Fruit fly (Drosophila melanogaster) whole organism, wandering third instar larva: ENCODE results near the gene CG40485.

Experiments used
- Abd-B ChIP-seq: fragments of >200 bp; optimal IDR thresholded peaks from 2 replicates; lab custom pipeline; 2017; ENCODE audit warnings: missing biosample characterization, missing genetic modification characterization
- CG32264 ChIP-seq: fragments of 200-800 bp; sonication (Bioruptor generic); optimal IDR thresholded peaks from 2 replicates; lab custom pipeline; 2016; ENCODE audit warnings: missing biosample characterization, missing genetic modification characterization
- CG9705 ChIP-seq: fragments of 200-800 bp; sonication (Bioruptor generic); optimal IDR thresholded peaks from 2 replicates; lab custom pipeline; 2018; ENCODE audit warnings: missing biosample characterization, mild to moderate bottlenecking, missing genetic modification characterization
- Dfd ChIP-seq: fragments of >200 bp; optimal IDR thresholded peaks from 2 replicates; lab custom pipeline; 2017; ENCODE audit warnings: missing biosample characterization, missing genetic modification characterization
- Dif ChIP-seq: fragments of 200-275, 200-300 bp; sonication (Bioruptor generic); optimal IDR thresholded peaks from 2 replicates; lab custom pipeline; 2018; ENCODE audit warnings: missing biosample characterization, missing genetic modification characterization; ENCODE audit not compliant: partially characterized antibody
- GATAd ChIP-seq: sonication (Bioruptor generic); optimal IDR thresholded peaks from 2 replicates; lab custom pipeline; 2016; ENCODE audit warnings: missing biosample characterization, missing genetic modification characterization
- HLH106 ChIP-seq: fragments of 200-800 bp; optimal IDR thresholded peaks from 3 replicates; lab custom pipeline; 2019; ENCODE audit warnings: missing biosample characterization, mild to moderate bottlenecking, missing genetic modification characterization, moderate library complexity
- Hnf4 ChIP-seq: fragments of 200-800 bp; sonication (Bioruptor generic); optimal IDR thresholded peaks from 2 replicates; lab custom pipeline; 2016; ENCODE audit warnings: missing biosample characterization, mild to moderate bottlenecking, missing genetic modification characterization
- Hr78 ChIP-seq: fragments of >200 bp; optimal IDR thresholded peaks from 2 replicates; lab custom pipeline; 2017; ENCODE audit warnings: missing biosample characterization, missing genetic modification characterization
- Hr83 ChIP-seq: fragments of 200-300 bp; sonication (Bioruptor generic); optimal IDR thresholded peaks from 2 replicates; lab custom pipeline; 2016; ENCODE audit warnings: missing biosample characterization, mild to moderate bottlenecking, missing genetic modification characterization, moderate library complexity; ENCODE audit not compliant: poor library complexity, severe bottlenecking
- Jra ChIP-seq: sonication (Bioruptor generic); optimal IDR thresholded peaks from 2 replicates; lab custom pipeline; 2016; ENCODE audit warnings: missing biosample characterization, missing genetic modification characterization
- Mio ChIP-seq: sonication (Bioruptor generic); optimal IDR thresholded peaks from 2 replicates; lab custom pipeline; 2016; ENCODE audit warnings: missing biosample characterization, missing genetic modification characterization
- Myc ChIP-seq: fragments of >200 bp; optimal IDR thresholded peaks from 2 replicates; lab custom pipeline; 2017
- N ChIP-seq: fragments of >200 bp; optimal IDR thresholded peaks from 2 replicates; lab custom pipeline; 2018; ENCODE audit warnings: missing biosample characterization, missing external identifiers, missing genetic modification characterization
- OdsH ChIP-seq: fragments of 200-800 bp; sonication (Bioruptor generic); optimal IDR thresholded peaks from 2 replicates; lab custom pipeline; 2016; ENCODE audit warnings: missing biosample characterization, mild to moderate bottlenecking, missing genetic modification characterization
- Rel ChIP-seq, 2 experiments: fragments of 200-800 bp; sonication (Bioruptor generic) in 1 of 2; optimal IDR thresholded peaks; 2 replicates in 1 of 2; 3 replicates in 1 of 2; lab custom pipeline; 2016 to 2019; ENCODE audit warnings: mild to moderate bottlenecking in 2 of 2, missing biosample characterization in 2 of 2, missing genetic modification characterization in 2 of 2, moderate library complexity in 1 of 2
- Sp1 ChIP-seq: fragments of 200-800 bp; sonication (Bioruptor generic); optimal IDR thresholded peaks from 3 replicates; lab custom pipeline; 2019; ENCODE audit warnings: missing biosample characterization, mild to moderate bottlenecking, missing genetic modification characterization, moderate library complexity
- Vsx2 ChIP-seq: fragments of 200-300, 225-300 bp; sonication (Bioruptor generic); optimal IDR thresholded peaks from 2 replicates; lab custom pipeline; 2018; ENCODE audit warnings: missing biosample characterization, missing genetic modification characterization; ENCODE audit not compliant: partially characterized antibody
- br ChIP-seq: fragments of 200-800 bp; sonication (Bioruptor generic); optimal IDR thresholded peaks from 2 replicates; lab custom pipeline; 2016; ENCODE audit warnings: missing biosample characterization, missing genetic modification characterization
- brk ChIP-seq: fragments of 200-800 bp; sonication (Bioruptor generic); optimal IDR thresholded peaks from 2 replicates; lab custom pipeline; 2016; ENCODE audit warnings: missing biosample characterization, mild to moderate bottlenecking, missing genetic modification characterization
- dmrt93B ChIP-seq: fragments of 200-800 bp; sonication (Bioruptor generic); optimal IDR thresholded peaks from 2 replicates; lab custom pipeline; 2018; ENCODE audit warnings: missing biosample characterization, mild to moderate bottlenecking, missing genetic modification characterization
- dsf ChIP-seq: sonication (Bioruptor generic); optimal IDR thresholded peaks from 2 replicates; lab custom pipeline; 2016; ENCODE audit warnings: missing biosample characterization, missing genetic modification characterization, borderline replicate concordance
- ey ChIP-seq: fragments of 200-800 bp; sonication (Bioruptor generic); optimal IDR thresholded peaks from 2 replicates; lab custom pipeline; 2016; ENCODE audit warnings: missing biosample characterization, missing genetic modification characterization
- foxo ChIP-seq, 2 experiments: fragments of 200-800 bp; sonication (Bioruptor generic); optimal IDR thresholded peaks; 2 replicates in 1 of 2; 3 replicates in 1 of 2; lab custom pipeline; 2016 to 2017; ENCODE audit warnings: missing biosample characterization in 2 of 2, missing genetic modification characterization in 2 of 2
- fru ChIP-seq: fragments of 200-800 bp; sonication (Bioruptor generic); optimal IDR thresholded peaks from 3 replicates; lab custom pipeline; 2016; ENCODE audit warnings: missing biosample characterization, mild to moderate bottlenecking, missing genetic modification characterization
- h ChIP-seq: fragments of 200-800 bp; sonication (Bioruptor generic); optimal IDR thresholded peaks from 3 replicates; lab custom pipeline; 2016; ENCODE audit warnings: missing biosample characterization, mild to moderate bottlenecking, missing genetic modification characterization
- jim ChIP-seq: fragments of 175-275, 200-325 bp; sonication (Bioruptor generic); optimal IDR thresholded peaks from 2 replicates; lab custom pipeline; 2016; ENCODE audit warnings: missing biosample characterization, mild to moderate bottlenecking, missing genetic modification characterization
- lola ChIP-seq: fragments of >200 bp; optimal IDR thresholded peaks from 2 replicates; lab custom pipeline; 2017; ENCODE audit warnings: missing biosample characterization, missing genetic modification characterization
- pan ChIP-seq: fragments of >200 bp; optimal IDR thresholded peaks from 2 replicates; lab custom pipeline; 2017
- psq ChIP-seq: fragments of 200-800 bp; sonication (Bioruptor generic); optimal IDR thresholded peaks from 3 replicates; lab custom pipeline; 2017; ENCODE audit warnings: missing biosample characterization, mild to moderate bottlenecking, missing genetic modification characterization, moderate library complexity
- rgr ChIP-seq: fragments of 200-800 bp; sonication (Bioruptor generic); optimal IDR thresholded peaks from 3 replicates; lab custom pipeline; 2016; ENCODE audit warnings: missing biosample characterization, mild to moderate bottlenecking, missing genetic modification characterization
- sage ChIP-seq: fragments of 200-800 bp; sonication (Bioruptor generic); optimal IDR thresholded peaks from 2 replicates; lab custom pipeline; 2016; ENCODE audit warnings: missing biosample characterization, mild to moderate bottlenecking, missing genetic modification characterization
- sv ChIP-seq: fragments of 200-800 bp; sonication (Bioruptor generic); optimal IDR thresholded peaks from 3 replicates; lab custom pipeline; 2016; ENCODE audit warnings: missing biosample characterization, missing genetic modification characterization
- tai ChIP-seq: sonication (Bioruptor generic); optimal IDR thresholded peaks from 2 replicates; lab custom pipeline; 2016; ENCODE audit warnings: missing biosample characterization, missing genetic modification characterization
- usp ChIP-seq: fragments of >200 bp; optimal IDR thresholded peaks from 2 replicates; lab custom pipeline; 2017; ENCODE audit warnings: missing biosample characterization, missing genetic modification characterization
- woc ChIP-seq: sonication (Bioruptor generic); optimal IDR thresholded peaks from 2 replicates; lab custom pipeline; 2016; ENCODE audit warnings: missing biosample characterization, mild to moderate bottlenecking, missing genetic modification characterization

CG40485 gene

DNA sequence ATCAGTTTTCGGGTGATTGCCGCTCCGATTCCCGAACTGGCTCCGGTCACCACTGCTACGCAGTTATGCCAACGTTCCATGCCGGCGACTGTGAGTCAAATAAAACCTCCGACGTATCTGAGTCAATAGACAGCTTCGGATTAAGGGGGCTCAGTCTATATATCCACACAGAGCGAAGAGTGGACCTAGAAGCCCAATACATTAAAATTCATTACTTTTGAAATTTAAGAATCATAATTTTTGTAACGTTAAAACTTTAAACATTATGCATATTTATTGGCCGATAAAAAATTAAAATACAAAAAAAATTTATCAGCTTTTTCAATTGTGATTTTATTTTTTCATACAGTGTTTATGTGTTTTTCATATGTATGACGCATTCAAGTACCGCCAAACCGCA, at the start of gene CG40485:
TSS of gene CG40485 (minus strand) at position 101 of the 400 bp plus-strand sequence.
- TF ChIP-seq rgr (no peak), CG32264 (no peak), brk (no peak), Jra (GFP tag; lab: Kevin White, UChicago) (no peak), usp (GFP tag; lab: Kevin White, UChicago) (no peak)

dm6 chrX:23011859-23012258, 49.7 kb upstream of the CG40485 start:
- TF ChIP-seq jim (GFP tag; lab: Kevin White, UChicago) (no peak), dsf (GFP tag; lab: Kevin White, UChicago) (no peak), CG32264 (no peak), ey (no peak), Abd-B (no peak), Myc (no peak), sv (no peak), Hr83 (GFP tag; lab: Kevin White, UChicago) (no peak), Rel (GFP tag; optimal IDR thresholded peaks at IDR 0.05; lab: Kevin White, UChicago) (no peak), Rel (tag; optimal IDR thresholded peaks at IDR 0.05; lab: Kevin White, UChicago) (no peak)

dm6 chrX:23011203-23011602, 49.0 kb upstream of the CG40485 start, which contains the start of gene FucTC:
Gene FucTC, minus strand, starts transcription at chrX:23011303.
- no peak for TF ChIP-seq Vsx2
- no peak for TF ChIP-seq lola
- no peak for TF ChIP-seq foxo (GFP tag; optimal IDR thresholded peaks at IDR 0.05; lab: Kevin White, UChicago)
- TF ChIP-seq N (GFP tag; lab: Kevin White, UChicago), result no peak
- TF ChIP-seq Jra (GFP tag; lab: Kevin White, UChicago), result no peak
- no peak for TF ChIP-seq dmrt93B
- TF ChIP-seq Dfd (GFP tag; lab: Kevin White, UChicago), result no peak
- TF ChIP-seq HLH106, result no peak

dm6 chrX:23010651-23011050, 48.5 kb upstream of the CG40485 start:
- TF ChIP-seq N (GFP tag; lab: Kevin White, UChicago) (no peak), Dfd (GFP tag; lab: Kevin White, UChicago) (no peak), h (peak; percentile 51), Hr78 (GFP tag; lab: Kevin White, UChicago) (no peak), rgr (peak; percentile 33), dsf (GFP tag; lab: Kevin White, UChicago) (no peak), CG32264 (no peak), Jra (GFP tag; lab: Kevin White, UChicago) (no peak), ey (peak; percentile 34), Abd-B (no peak), CG9705 (GFP tag; lab: Kevin White, UChicago) (no peak), Rel (GFP tag; optimal IDR thresholded peaks at IDR 0.05; lab: Kevin White, UChicago) (no peak), Rel (tag; optimal IDR thresholded peaks at IDR 0.05; lab: Kevin White, UChicago) (no peak), OdsH (GFP tag; lab: Kevin White, UChicago) (peak; percentile 44), GATAd (no peak), Hnf4 (GFP tag; lab: Kevin White, UChicago) (no peak), Mio (GFP tag; lab: Kevin White, UChicago) (no peak), fru (GFP tag; lab: Kevin White, UChicago) (peak; percentile 31), lola (no peak), psq (no peak), foxo (GFP tag; optimal IDR thresholded peaks at IDR 0.05; lab: Kevin White, UChicago) (peak in 1 of 2 experiments; percentile 55), Dif (GFP tag; lab: Kevin White, UChicago) (no peak), Vsx2 (no peak), pan (lab: Kevin White, UChicago) (no peak), sage (GFP tag; lab: Kevin White, UChicago) (no peak), Myc (no peak), woc (GFP tag; lab: Kevin White, UChicago) (no peak), br (GFP tag; lab: Kevin White, UChicago) (peak; percentile 21), usp (GFP tag; lab: Kevin White, UChicago) (no peak), tai (GFP tag; lab: Kevin White, UChicago) (no peak), jim (GFP tag; lab: Kevin White, UChicago) (no peak), brk (no peak), Hr83 (GFP tag; lab: Kevin White, UChicago) (no peak), Sp1 (GFP tag; lab: Kevin White, UChicago) (no peak)
- TF ChIP-seq, all 38 proteins: peak for 7
